Worm (Caenorhabditis elegans): ENCODE measurements around the gene C17B7.5.

The C17B7.5 gene

ce11 chrV:3346434-3347019, 13.1 kb downstream of the C17B7.5 start, which contains the start of gene fbxa-65:
TSS of gene fbxa-65 (minus strand) at chrV:3346484.
- TF ChIP-seq daf-16 (GFP tag; optimal IDR thresholded peaks at IDR 0.05), result no peak
- no peak for TF ChIP-seq daf-16 (tag; optimal IDR thresholded peaks at IDR 0.05)
- no peak for TF ChIP-seq lir-3 (tag; optimal IDR thresholded peaks at IDR 0.05)
- TF ChIP-seq D1046.2 (GFP tag; IDR thresholded peaks at IDR 0.05), result no peak
- peak; percentile 23 for TF ChIP-seq nhr-28 (tag; optimal IDR thresholded peaks at IDR 0.05)
- TF ChIP-seq nhr-102 (tag; optimal IDR thresholded peaks at IDR 0.05), result no peak
- peak; percentile 94 for TF ChIP-seq aha-1 (tag)
- TF ChIP-seq unc-62 (GFP tag; optimal IDR thresholded peaks at IDR 0.05 in 1 of 2), result no peak
- TF ChIP-seq unc-62 (tag; optimal IDR thresholded peaks at IDR 0.05), result no peak
- TF ChIP-seq F26F4.8 (GFP tag; conservative IDR thresholded peaks at IDR 0.05), result no peak

- no peak for TF ChIP-seq daf-12 (tag; optimal IDR thresholded peaks at IDR 0.05)
- TF ChIP-seq dmd-6 (GFP tag; IDR thresholded peaks at IDR 0.05), result peak; percentile 58
- no peak for TF ChIP-seq dpl-1 (GFP tag; optimal IDR thresholded peaks at IDR 0.05)
- peak; percentile 40 for TF ChIP-seq aha-1 (tag)
- TF ChIP-seq hlh-11 (tag; optimal IDR thresholded peaks at IDR 0.05), result peak; percentile 64
- TF ChIP-seq nhr-10 (tag; optimal IDR thresholded peaks at IDR 0.05), result no peak
- no peak for TF ChIP-seq unc-130 (GFP tag; optimal IDR thresholded peaks at IDR 0.05)
- peak; percentile 2 for TF ChIP-seq nhr-48 (tag; optimal IDR thresholded peaks at IDR 0.05)
- peak in 1 of 2 experiments; percentile 82 for TF ChIP-seq daf-16 (GFP tag; optimal IDR thresholded peaks at IDR 0.05)
- no peak for TF ChIP-seq daf-16 (tag; optimal IDR thresholded peaks at IDR 0.05)
- 0 out of 2 replicates have a peak, but pooled peaks have one; percentile 47 for TF ChIP-seq ceh-20 (GFP tag; IDR thresholded peaks at IDR 0.05)
Measured at ce11 chrV:3347486-3347885, 14.1 kb downstream of the C17B7.5 start.

ce11 chrV:3349877-3350276, 16.4 kb downstream of the C17B7.5 start, which contains the start of gene C17B7.15:
TSS of gene C17B7.15 (plus strand) at chrV:3350177.
- TF ChIP-seq nhr-28 (tag; optimal IDR thresholded peaks at IDR 0.05) (no peak), daf-16 (GFP tag; optimal IDR thresholded peaks at IDR 0.05) (peak in 1 of 2 experiments; percentile 60), daf-16 (tag; optimal IDR thresholded peaks at IDR 0.05) (no peak)

ce11 chrV:3351266-3351665, 17.8 kb downstream of the C17B7.5 start, which contains the start of gene str-63:
TSS of gene str-63 (plus strand) at chrV:3351566.
- TF ChIP-seq mdt-29 (GFP tag; IDR thresholded peaks at IDR 0.05) (no peak), dmd-9 (GFP tag; IDR thresholded peaks at IDR 0.05) (no peak), php-3 (GFP tag; IDR thresholded peaks at IDR 0.05) (no peak), jun-1 (tag; optimal IDR thresholded peaks at IDR 0.05) (no peak), sdz-12 (GFP tag; optimal IDR thresholded peaks at IDR 0.05) (no peak), ces-1 (GFP tag; optimal IDR thresholded peaks at IDR 0.05) (no peak), madf-5 (GFP tag; IDR thresholded peaks at IDR 0.05) (no peak), F37D6.2 (tag; optimal IDR thresholded peaks at IDR 0.05) (no peak)

ce11 chrV:3352925-3353324, 19.5 kb downstream of the C17B7.5 start, which contains the start of gene C17B7.12:
TSS of gene C17B7.12 (plus strand) at chrV:3353225.
- TF ChIP-seq jun-1 (tag; optimal IDR thresholded peaks at IDR 0.05) (no peak), pqm-1 (tag; optimal IDR thresholded peaks at IDR 0.05) (no peak), aha-1 (tag) (no peak), snpc-1.2 (GFP tag; IDR thresholded peaks at IDR 0.05) (no peak), ceh-62 (tag; optimal IDR thresholded peaks at IDR 0.05) (no peak), dmd-9 (GFP tag; IDR thresholded peaks at IDR 0.05) (no peak), ceh-32 (tag; optimal IDR thresholded peaks at IDR 0.05; ENCODE audit: poor library complexity) (no peak), nhr-28 (tag; optimal IDR thresholded peaks at IDR 0.05) (no peak), mdl-1 (tag; optimal IDR thresholded peaks at IDR 0.05) (no peak), zip-11 (GFP tag; IDR thresholded peaks at IDR 0.05) (no peak), hlh-30 (tag; optimal IDR thresholded peaks at IDR 0.05; ENCODE audit: insufficient read depth) (no peak), nhr-48 (tag; optimal IDR thresholded peaks at IDR 0.05) (no peak), fkh-10 (GFP tag; optimal IDR thresholded peaks at IDR 0.05) (no peak)
